Fruit fly (Drosophila melanogaster) whole organism, embryonic: ENCODE data around the gene Cyt-b5-r.
A peak's percentile ranks its signal among the peaks of the same experiment; 100 is the strongest.

Experiments
- Abd-B ChIP-seq: fragments of 200-800 bp; sonication (Bioruptor generic); optimal IDR thresholded peaks from 2 replicates; lab custom pipeline; 2018; ENCODE audit warnings: missing biosample characterization, mild to moderate bottlenecking, missing genetic modification characterization, moderate library complexity
- Ada2b ChIP-seq: fragments of 200-800 bp; sonication (Bioruptor generic); IDR thresholded peaks from 2 replicates; pipeline ENCODE4 v1.3.6; 2022; ENCODE audit warnings: missing biosample characterization, missing genetic modification characterization
- Bteb2 ChIP-seq: fragments of 200-800 bp; sonication (Bioruptor generic); optimal IDR thresholded peaks from 2 replicates; lab custom pipeline; 2016; ENCODE audit warnings: missing biosample characterization, missing genetic modification characterization
- CG11504 ChIP-seq: fragments of 200-800 bp; sonication (Bioruptor generic); optimal IDR thresholded peaks from 3 replicates; lab custom pipeline; 2019; ENCODE audit warnings: missing biosample characterization, mild to moderate bottlenecking, missing genetic modification characterization, moderate library complexity
- CG12769 ChIP-seq: fragments of 200-800 bp; sonication (Bioruptor generic); optimal IDR thresholded peaks from 2 replicates; lab custom pipeline; 2019; ENCODE audit warnings: missing biosample characterization, mild to moderate bottlenecking, missing genetic modification characterization, moderate library complexity
- CG13287 ChIP-seq: fragments of 200-800 bp; sonication (Bioruptor generic); IDR thresholded peaks from 2 replicates; pipeline ENCODE4 v1.3.6; 2022; ENCODE audit warnings: missing biosample characterization, missing genetic modification characterization; ENCODE audit not compliant: partially characterized antibody
- CG13624 ChIP-seq: fragments of 200-800 bp; sonication (Bioruptor generic); optimal IDR thresholded peaks from 2 replicates; lab custom pipeline; 2016; ENCODE audit warnings: missing biosample characterization, missing genetic modification characterization
- CG14050 ChIP-seq: fragments of 200-800 bp; sonication (Bioruptor generic); IDR thresholded peaks from 3 replicates; pipeline ENCODE4 v1.3.6; 2022; ENCODE audit warnings: missing biosample characterization, missing genetic modification characterization
- CG14710 ChIP-seq: fragments of 200-800 bp; sonication (Bioruptor generic); optimal IDR thresholded peaks from 3 replicates; lab custom pipeline; 2019; ENCODE audit warnings: missing biosample characterization, mild to moderate bottlenecking, missing genetic modification characterization, moderate library complexity
- CG15514 ChIP-seq: fragments of 200-800 bp; sonication (Bioruptor generic); optimal IDR thresholded peaks from 3 replicates; lab custom pipeline; 2017; ENCODE audit warnings: missing biosample characterization, missing genetic modification characterization, mild to moderate bottlenecking, moderate library complexity, missing genetic modification reagents
- CG16813 ChIP-seq: fragments of 200-800 bp; sonication (Bioruptor generic); IDR thresholded peaks from 3 replicates; pipeline ENCODE4 v1.3.6; 2022; ENCODE audit warnings: missing biosample characterization, missing genetic modification characterization; ENCODE audit not compliant: partially characterized antibody
- CG18262 ChIP-seq: fragments of 200-800 bp; optimal IDR thresholded peaks from 3 replicates; lab custom pipeline; 2019; ENCODE audit warnings: missing biosample characterization, mild to moderate bottlenecking, missing genetic modification characterization, moderate library complexity
- CG2875 ChIP-seq: fragments of 200-800 bp; sonication (Bioruptor generic); optimal IDR thresholded peaks from 2 replicates; lab custom pipeline; 2017; ENCODE audit warnings: missing biosample characterization, mild to moderate bottlenecking, missing genetic modification characterization, missing genetic modification reagents
- CG32772 ChIP-seq: fragments of 200-800 bp; sonication (Bioruptor generic); IDR thresholded peaks from 2 replicates; pipeline ENCODE4 v1.3.6; 2022; ENCODE audit warnings: missing biosample characterization, missing genetic modification characterization
- CG34376 ChIP-seq: fragments of 200-800 bp; sonication (Bioruptor generic); optimal IDR thresholded peaks from 2 replicates; lab custom pipeline; 2018; ENCODE audit warnings: missing biosample characterization, mild to moderate bottlenecking, missing genetic modification characterization
- CG34422 ChIP-seq: fragments of 200-800 bp; sonication (Bioruptor generic); IDR thresholded peaks from 3 replicates; pipeline ENCODE4 v1.3.6; 2022; ENCODE audit warnings: missing biosample characterization, missing genetic modification characterization
- CG43689 ChIP-seq: fragments of 200-800 bp; sonication (Bioruptor generic); IDR thresholded peaks from 2 replicates; pipeline ENCODE4 v1.3.6; 2022; ENCODE audit warnings: missing biosample characterization, missing genetic modification characterization
- CG6854 ChIP-seq: fragments of 200-800 bp; sonication (Bioruptor generic); optimal IDR thresholded peaks from 3 replicates; lab custom pipeline; 2017; ENCODE audit warnings: missing biosample characterization, mild to moderate bottlenecking, missing genetic modification characterization
- CG7928 ChIP-seq: fragments of 200-800 bp; sonication (Bioruptor generic); optimal IDR thresholded peaks from 2 replicates; lab custom pipeline; 2017; ENCODE audit warnings: missing biosample characterization, mild to moderate bottlenecking, missing genetic modification characterization
- CG8388 ChIP-seq: fragments of 200-800 bp; sonication (Bioruptor generic); optimal IDR thresholded peaks from 2 replicates; lab custom pipeline; 2019; ENCODE audit warnings: missing biosample characterization, mild to moderate bottlenecking, missing genetic modification characterization, moderate library complexity
- CG9215 ChIP-seq: fragments of 200-800 bp; sonication (Bioruptor generic); IDR thresholded peaks from 2 replicates; pipeline ENCODE4 v1.3.6; 2022; ENCODE audit warnings: missing biosample characterization, missing genetic modification characterization
- Chrac-16 ChIP-seq: fragments of 200-800 bp; sonication (Bioruptor generic); optimal IDR thresholded peaks from 3 replicates; lab custom pipeline; 2016; ENCODE audit warnings: missing biosample characterization, missing genetic modification characterization
- D19A ChIP-seq: fragments of 200-800 bp; optimal IDR thresholded peaks from 3 replicates; lab custom pipeline; 2019; ENCODE audit warnings: missing biosample characterization, mild to moderate bottlenecking, missing genetic modification characterization, moderate library complexity
- Dbx ChIP-seq: fragments of 200-800 bp; sonication (Bioruptor generic); IDR thresholded peaks from 3 replicates; pipeline ENCODE4 v1.3.6; 2022; ENCODE audit warnings: missing biosample characterization, missing genetic modification characterization
- ERR ChIP-seq: fragments of 200-800 bp; sonication (Bioruptor generic); optimal IDR thresholded peaks from 2 replicates; lab custom pipeline; 2016; ENCODE audit warnings: missing biosample characterization, missing genetic modification characterization
- Ets65A ChIP-seq: fragments of 200-800 bp; sonication (Bioruptor generic); peaks from one replicate; lab custom pipeline; 2016; ENCODE audit warnings: missing biosample characterization, missing genetic modification characterization
- HLH3B ChIP-seq: fragments of 200-800 bp; sonication (Bioruptor generic); IDR thresholded peaks from 2 replicates; pipeline ENCODE4 v1.3.6; 2022; ENCODE audit warnings: missing biosample characterization, missing genetic modification characterization
- HLH54F ChIP-seq: fragments of 200-800 bp; sonication (Bioruptor generic); optimal IDR thresholded peaks from 3 replicates; lab custom pipeline; 2016; ENCODE audit warnings: missing biosample characterization, missing genetic modification characterization
- Lhr ChIP-seq: fragments of 200-800 bp; sonication (Bioruptor generic); optimal IDR thresholded peaks from 3 replicates; lab custom pipeline; 2017; ENCODE audit warnings: mild to moderate bottlenecking, missing biosample characterization, missing genetic modification reagents, missing genetic modification characterization
- NFAT ChIP-seq: fragments of 200-800 bp; sonication (Bioruptor generic); IDR thresholded peaks from 2 replicates; pipeline ENCODE4 v1.3.6; 2022; ENCODE audit warnings: missing biosample characterization, missing genetic modification characterization
- Ravus ChIP-seq: fragments of 200-800 bp; sonication (Bioruptor generic); IDR thresholded peaks from 2 replicates; pipeline ENCODE4 v1.3.6; 2022; ENCODE audit warnings: missing biosample characterization, missing genetic modification characterization
- Sry-β ChIP-seq: fragments of 200-800 bp; sonication (Bioruptor generic); optimal IDR thresholded peaks from 2 replicates; lab custom pipeline; 2018; ENCODE audit warnings: missing biosample characterization, mild to moderate bottlenecking, missing genetic modification characterization, moderate library complexity
- Ssrp ChIP-seq: fragments of 200-800 bp; sonication (Bioruptor generic); optimal IDR thresholded peaks from 2 replicates; lab custom pipeline; 2018; ENCODE audit warnings: missing biosample characterization, mild to moderate bottlenecking, missing genetic modification characterization, moderate library complexity
- Vsx1 ChIP-seq: fragments of 200-800 bp; sonication (Bioruptor generic); optimal IDR thresholded peaks from 2 replicates; lab custom pipeline; 2017; ENCODE audit warnings: missing biosample characterization, mild to moderate bottlenecking, missing genetic modification characterization, missing genetic modification reagents
- ara ChIP-seq: fragments of 200-800 bp; sonication (Bioruptor generic); IDR thresholded peaks from 2 replicates; pipeline ENCODE4 v1.3.6; 2022; ENCODE audit warnings: missing biosample characterization, missing genetic modification characterization
- az2 ChIP-seq: fragments of 200-800 bp; sonication (Bioruptor generic); optimal IDR thresholded peaks from 3 replicates; lab custom pipeline; 2016; ENCODE audit warnings: missing biosample characterization, missing genetic modification characterization
- cad ChIP-seq: fragments of >200 bp; optimal IDR thresholded peaks from 2 replicates; lab custom pipeline; 2017; ENCODE audit warnings: missing biosample characterization, missing genetic modification characterization
- cas ChIP-seq: fragments of 200-800 bp; sonication (Bioruptor generic); IDR thresholded peaks from 2 replicates; pipeline ENCODE4 v1.3.6; 2022; ENCODE audit warnings: missing biosample characterization, missing genetic modification characterization
- exex ChIP-seq: fragments of 200-800 bp; sonication (Bioruptor generic); optimal IDR thresholded peaks from 4 replicates; lab custom pipeline; 2018; ENCODE audit warnings: missing biosample characterization, mild to moderate bottlenecking, missing genetic modification characterization, moderate library complexity
- hb ChIP-seq: fragments of 200-800 bp; sonication (Bioruptor generic); IDR thresholded peaks from 3 replicates; pipeline ENCODE4 v1.3.6; 2022; ENCODE audit warnings: missing biosample characterization, missing genetic modification characterization; ENCODE audit not compliant: partially characterized antibody
- lab ChIP-seq: fragments of 200-800 bp; sonication (Bioruptor generic); optimal IDR thresholded peaks from 3 replicates; lab custom pipeline; 2017; ENCODE audit warnings: missing biosample characterization, missing genetic modification characterization, mild to moderate bottlenecking, moderate library complexity, missing genetic modification reagents
- odd ChIP-seq: fragments of 200-800 bp; sonication (Bioruptor generic); optimal IDR thresholded peaks from 2 replicates; lab custom pipeline; 2017; ENCODE audit warnings: missing biosample characterization, mild to moderate bottlenecking, missing genetic modification characterization
- pum ChIP-seq: fragments of 200-800 bp; sonication (Bioruptor generic); optimal IDR thresholded peaks from 2 replicates; lab custom pipeline; 2016; ENCODE audit warnings: missing biosample characterization, missing genetic modification characterization
- pzg ChIP-seq: fragments of 200-800 bp; sonication (Bioruptor generic); optimal IDR thresholded peaks from 3 replicates; lab custom pipeline; 2018; ENCODE audit warnings: missing biosample characterization, mild to moderate bottlenecking, missing genetic modification characterization, moderate library complexity
- repo ChIP-seq: fragments of 200-800 bp; sonication (Bioruptor generic); optimal IDR thresholded peaks from 2 replicates; lab custom pipeline; 2016; ENCODE audit warnings: missing biosample characterization, missing genetic modification characterization
- sc ChIP-seq, 3 experiments: fragments of >200 bp in 2 of 3; fragments of 200-800 bp in 1 of 3; sonication (Bioruptor generic) in 1 of 3; optimal IDR thresholded peaks; 2 replicates in 2 of 3; 3 replicates in 1 of 3; lab custom pipeline; 2017; ENCODE audit warnings: mild to moderate bottlenecking in 1 of 3, missing biosample characterization in 1 of 3, missing genetic modification characterization in 1 of 3, missing genetic modification reagents in 1 of 3
- sd ChIP-seq: fragments of 200-800 bp; sonication (Bioruptor generic); optimal IDR thresholded peaks from 3 replicates; lab custom pipeline; 2018; ENCODE audit warnings: missing biosample characterization, mild to moderate bottlenecking, missing genetic modification characterization, moderate library complexity
- seq ChIP-seq: fragments of 200-800 bp; sonication (Bioruptor generic); IDR thresholded peaks from 2 replicates; pipeline ENCODE4 v1.3.6; 2022; ENCODE audit warnings: missing biosample characterization, missing genetic modification characterization

The Cyt-b5-r gene

DNA sequence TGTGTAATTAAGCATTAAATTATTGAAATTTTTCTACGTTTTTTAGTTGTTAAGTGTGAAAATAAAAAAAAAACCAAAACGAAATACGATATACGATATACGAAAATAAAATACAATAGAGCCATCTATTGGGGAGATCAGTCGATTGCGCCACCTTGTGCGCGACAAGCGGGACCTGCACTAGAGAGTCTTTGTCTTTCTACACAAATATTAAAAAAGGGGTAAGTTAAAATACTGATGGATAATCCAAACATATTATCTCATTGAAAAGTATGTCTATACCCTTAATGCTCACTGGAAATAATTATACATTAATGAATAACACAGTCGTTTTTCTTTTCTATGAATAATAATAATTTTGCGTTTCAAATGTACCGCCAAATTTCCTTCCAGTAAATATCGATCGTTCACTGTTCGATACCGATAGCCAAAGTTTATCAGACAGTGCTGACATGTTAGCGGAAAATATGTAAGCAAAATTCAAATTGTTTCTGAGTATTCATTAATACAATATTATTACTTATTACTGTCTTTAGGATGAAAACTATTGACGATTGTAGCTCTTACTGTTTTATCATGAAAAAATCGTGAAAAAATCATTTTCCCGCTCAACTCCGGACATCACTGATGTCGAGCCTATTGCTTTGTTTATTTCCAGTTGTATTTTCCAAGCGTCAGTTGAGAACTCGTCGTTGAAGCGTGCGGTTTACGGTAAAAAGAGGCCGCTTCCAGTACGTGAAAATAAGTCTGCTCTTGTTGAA, 25.6 kb upstream of the Cyt-b5-r start, which contains the start of gene mdy (continued):
- TF ChIP-seq pum (GFP tag; lab: Kevin White, UChicago): peak; percentile 2
- peak; percentile 52 for TF ChIP-seq CG8388 (GFP tag; lab: Kevin White, UChicago)
- peak; percentile 49; the same call in 1 of the 3 replicates for TF ChIP-seq Dbx (GFP tag; lab: Robert Waterston, UW)
- no peak for TF ChIP-seq cad (GFP tag; lab: Kevin White, UChicago)
- peak; percentile 52; the same call in 1 of the 2 replicates for TF ChIP-seq cas (GFP tag; lab: Robert Waterston, UW)
- TF ChIP-seq ara (GFP tag; lab: Robert Waterston, UW): peak; percentile 64
- peak; percentile 86 for TF ChIP-seq NFAT (GFP tag; lab: Robert Waterston, UW)
- TF ChIP-seq hb (GFP tag; lab: Robert Waterston, UW): 0 out of 3 replicates have a peak, but pooled peaks have one; percentile 15
- TF ChIP-seq CG7928 (GFP tag; lab: Kevin White, UChicago): no peak
- TF ChIP-seq Sry-β (GFP tag; lab: Kevin White, UChicago): peak; percentile 99
- peak; percentile 61 for TF ChIP-seq CG13287
- peak; percentile 44 for TF ChIP-seq HLH3B
- no peak for TF ChIP-seq sc (optimal IDR thresholded peaks at IDR 0.05; lab: Kevin White, UChicago)
- no peak for TF ChIP-seq sc (GFP tag; optimal IDR thresholded peaks at IDR 0.05; lab: Kevin White, UChicago)
- peak; percentile 56 for TF ChIP-seq CG12769
- TF ChIP-seq CG14710 (tag; lab: Kevin White, UChicago): peak; percentile 58
- TF ChIP-seq az2 (GFP tag; lab: Kevin White, UChicago): peak; percentile 61
- peak; percentile 31 for TF ChIP-seq Vsx1
- TF ChIP-seq Lhr (GFP tag; lab: Kevin White, UChicago): peak; percentile 79
- TF ChIP-seq CG32772 (GFP tag; lab: Robert Waterston, UW): peak; percentile 45; the same call in 1 of the 2 replicates
- TF ChIP-seq CG6854 (GFP tag; lab: Kevin White, UChicago): no peak
- peak; percentile 40 for TF ChIP-seq Ada2b (GFP tag; lab: Robert Waterston, UW)
- TF ChIP-seq Ssrp: peak; percentile 32
- TF ChIP-seq CG13624 (GFP tag; lab: Kevin White, UChicago): no peak
- no peak for TF ChIP-seq odd (GFP tag; lab: Kevin White, UChicago)
- TF ChIP-seq Bteb2 (GFP tag; lab: Kevin White, UChicago): peak; percentile 47
- TF ChIP-seq D19A (tag; lab: Kevin White, UChicago): peak; percentile 37
- no peak for TF ChIP-seq Ravus (GFP tag; lab: Robert Waterston, UW)
- peak; percentile 69 for TF ChIP-seq Chrac-16 (GFP tag; lab: Kevin White, UChicago)
- peak; percentile 65 for TF ChIP-seq CG11504 (tag; lab: Kevin White, UChicago)
- TF ChIP-seq CG16813 (GFP tag; lab: Robert Waterston, UW): peak; percentile 52; the same call in 2 of the 3 replicates
- TF ChIP-seq CG14050 (GFP tag; lab: Robert Waterston, UW): peak; percentile 26; the same call in 1 of the 3 replicates
- TF ChIP-seq repo: peak; percentile 22
- TF ChIP-seq CG9215 (GFP tag; lab: Robert Waterston, UW): no peak
- peak; percentile 69 for TF ChIP-seq CG34376 (GFP tag; lab: Kevin White, UChicago)
- TF ChIP-seq Ets65A (GFP tag; lab: Kevin White, UChicago): peak; percentile 73
- no peak for TF ChIP-seq CG43689
- TF ChIP-seq seq (GFP tag; lab: Robert Waterston, UW): peak; percentile 44; the same call in 1 of the 2 replicates
- TF ChIP-seq CG2875 (GFP tag; lab: Kevin White, UChicago): no peak
- TF ChIP-seq CG18262 (tag; lab: Kevin White, UChicago): peak; percentile 68
- peak; percentile 15; the same call in 2 of the 3 replicates for TF ChIP-seq CG34422
- TF ChIP-seq lab (GFP tag; lab: Kevin White, UChicago): peak; percentile 44
- peak; percentile 79 for TF ChIP-seq CG15514 (GFP tag; lab: Kevin White, UChicago)
- TF ChIP-seq Abd-B (GFP tag; lab: Kevin White, UChicago): peak; percentile 7
- TF ChIP-seq HLH54F: peak; percentile 53
- no peak for TF ChIP-seq sd (tag; lab: Kevin White, UChicago)
- TF ChIP-seq ERR (GFP tag; lab: Kevin White, UChicago): no peak
- peak; percentile 54 for TF ChIP-seq pzg (GFP tag; lab: Kevin White, UChicago)
- no peak for TF ChIP-seq exex (tag; lab: Kevin White, UChicago)
